Fruit fly (Drosophila melanogaster): Measurements from ENCODE around the gene ATPsynbetaL.

Gene ATPsynbetaL

DNA sequence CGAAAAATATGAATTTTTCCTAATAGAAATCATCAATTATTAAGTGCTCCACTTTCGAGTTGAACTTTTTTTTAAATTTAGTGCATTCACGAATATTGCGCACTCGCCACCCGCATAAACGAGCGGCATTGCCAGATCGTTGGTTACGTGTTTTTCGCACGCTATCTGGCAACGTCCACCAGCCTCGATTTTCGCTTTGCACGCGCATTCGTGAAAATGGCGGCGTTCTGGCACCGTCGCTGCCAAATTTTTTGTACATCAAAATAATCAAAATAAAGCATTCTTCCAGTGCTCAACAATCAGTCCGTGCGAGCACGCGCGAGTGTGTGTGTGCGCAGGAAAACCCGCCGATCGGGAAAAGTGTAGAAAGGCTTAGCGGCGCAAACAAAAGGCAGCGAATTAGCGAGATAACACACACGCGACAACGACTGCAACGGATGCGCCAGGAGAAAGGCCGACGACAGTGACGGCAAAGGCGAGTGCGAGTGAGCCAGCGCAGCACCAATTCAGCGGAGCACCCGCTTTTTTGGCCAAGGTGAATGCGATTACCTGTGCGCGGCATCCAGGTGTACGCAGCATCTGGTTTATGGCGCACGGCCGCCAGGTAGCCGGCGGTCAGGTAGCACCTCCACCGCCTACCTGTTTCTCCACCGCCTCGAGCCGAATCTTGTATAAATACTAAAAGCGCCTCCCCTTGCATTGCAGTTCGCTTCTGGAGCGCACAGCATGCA is 16.1 kb downstream of the ATPsynbetaL start (continued):
- TF ChIP-seq CG11504 (tag; optimal IDR thresholded peaks at IDR 0.05) (no peak), CG8478 (optimal IDR thresholded peaks at IDR 0.05) (no peak), zfh2 (GFP tag; optimal IDR thresholded peaks at IDR 0.05) (peak; percentile 92), btn (GFP tag; optimal IDR thresholded peaks at IDR 0.05) (no peak), eyg (GFP tag; optimal IDR thresholded peaks at IDR 0.05) (peak; percentile 77), h (optimal IDR thresholded peaks at IDR 0.05) (no peak), kah (GFP tag; optimal IDR thresholded peaks at IDR 0.05) (peak; percentile 45), gcm (GFP tag; optimal IDR thresholded peaks at IDR 0.05) (peak; percentile 95), CG11247 (GFP tag; IDR thresholded peaks at IDR 0.05) (peak; percentile 56), CG14710 (tag; optimal IDR thresholded peaks at IDR 0.05) (peak; percentile 73), Awh (GFP tag; IDR thresholded peaks at IDR 0.05) (peak; percentile 72), dmrt99B (tag; optimal IDR thresholded peaks at IDR 0.05) (no peak), en (GFP tag; optimal IDR thresholded peaks at IDR 0.05) (peak; percentile 27), Tbp (GFP tag; optimal IDR thresholded peaks at IDR 0.05) (no peak), oc (tag; optimal IDR thresholded peaks at IDR 0.05) (no peak), CG11723 (GFP tag; optimal IDR thresholded peaks at IDR 0.05) (peak; percentile 75), CG5180 (GFP tag; optimal IDR thresholded peaks at IDR 0.05) (no peak), CG33213 (GFP tag; optimal IDR thresholded peaks at IDR 0.05) (peak; percentile 85), Mes4 (GFP tag; optimal IDR thresholded peaks at IDR 0.05) (peak; percentile 80), CG17612 (GFP tag; IDR thresholded peaks at IDR 0.05) (no peak), vfl (GFP tag; optimal IDR thresholded peaks at IDR 0.05) (peak; percentile 85), B-H1 (GFP tag; IDR thresholded peaks at IDR 0.05) (peak; percentile 71; the same call in 2 of the 3 replicates), CG2116 (GFP tag; optimal IDR thresholded peaks at IDR 0.05) (peak; percentile 73), CG11398 (GFP tag; optimal IDR thresholded peaks at IDR 0.05) (peak; percentile 60), pfk (GFP tag; optimal IDR thresholded peaks at IDR 0.05) (peak; percentile 58), CG9876 (GFP tag; optimal IDR thresholded peaks at IDR 0.05) (peak; percentile 50), lilli (GFP tag; optimal IDR thresholded peaks at IDR 0.05) (peak; percentile 94), rib (GFP tag; IDR thresholded peaks at IDR 0.05) (peak; percentile 75; the same call in 1 of the 2 replicates), CG30020 (tag; optimal IDR thresholded peaks at IDR 0.05) (peak; percentile 59), CG1792 (GFP tag; optimal IDR thresholded peaks at IDR 0.05) (peak; percentile 86), Med (GFP tag) (peak; percentile 98), Sry-β (GFP tag; optimal IDR thresholded peaks at IDR 0.05) (no peak), bab2 (GFP tag; optimal IDR thresholded peaks at IDR 0.05) (peak; percentile 89), sr (GFP tag; IDR thresholded peaks at IDR 0.05) (peak; percentile 26; the same call in 1 of the 3 replicates), CG1233 (GFP tag; optimal IDR thresholded peaks at IDR 0.05) (peak; percentile 79), z (GFP tag; IDR thresholded peaks at IDR 0.05) (0 out of 3 replicates have a peak, but pooled peaks have one; percentile 52), sens-2 (GFP tag; IDR thresholded peaks at IDR 0.05) (0 out of 2 replicates have a peak, but pooled peaks have one; percentile 50), CoRest (tag; optimal IDR thresholded peaks at IDR 0.05) (peak; percentile 81), HLH3B (GFP tag; IDR thresholded peaks at IDR 0.05) (peak; percentile 75), BtbVII (GFP tag; optimal IDR thresholded peaks at IDR 0.05) (peak; percentile 85), CG11696 (GFP tag; IDR thresholded peaks at IDR 0.05) (peak; percentile 56), CG3995 (GFP tag; optimal IDR thresholded peaks at IDR 0.05) (no peak), Hsf (GFP tag; optimal IDR thresholded peaks at IDR 0.05) (peak; percentile 85), ase (GFP tag; IDR thresholded peaks at IDR 0.05) (peak; percentile 59; the same call in 2 of the 3 replicates), CHES-1-like (GFP tag; optimal IDR thresholded peaks at IDR 0.05) (peak; percentile 87), seq (GFP tag; IDR thresholded peaks at IDR 0.05) (peak; percentile 83), mam (GFP tag; optimal IDR thresholded peaks at IDR 0.05) (peak; percentile 91)

Data from whole organism, embryonic.